Fruit fly (Drosophila melanogaster) S2 (cell line): ENCODE data around the gene P5CDh2.

Experiments
- CG8478 ChIP-seq: fragments of >200 bp; optimal IDR thresholded peaks from 2 replicates; lab custom pipeline; 2018
- CTCF ChIP-seq, 2 experiments: fragments of >200 bp; optimal IDR thresholded peaks; 2 replicates each; lab custom pipeline; 2018

Gene P5CDh2

dm6 chr3R:21839636-21840035 lies 38.1 kb upstream of the P5CDh2 start:
- TF ChIP-seq CG8478 (lab: Kevin White, UChicago) (no peak), CTCF (optimal IDR thresholded peaks at IDR 0.05; lab: Kevin White, UChicago) (no peak)

dm6 chr3R:21840432-21840831 lies 37.3 kb upstream of the P5CDh2 start:
- TF ChIP-seq CTCF (optimal IDR thresholded peaks at IDR 0.05; lab: Kevin White, UChicago) (no peak), CG8478 (lab: Kevin White, UChicago) (no peak)

- TF ChIP-seq CTCF (optimal IDR thresholded peaks at IDR 0.05; lab: Kevin White, UChicago) (no peak), CG8478 (lab: Kevin White, UChicago) (no peak)
These were observed 36.0 kb upstream of the P5CDh2 start for dm6 chr3R:21841474-21842376.

dm6 chr3R:21843665-21844064 lies 34.1 kb upstream of the P5CDh2 start, which contains the start of gene Gr93b:
Gene Gr93b (minus strand): TSS chr3R:21843765.
- TF ChIP-seq CG8478 (lab: Kevin White, UChicago) (no peak), CTCF (optimal IDR thresholded peaks at IDR 0.05; lab: Kevin White, UChicago) (no peak)

dm6 chr3R:21845165-21845564 lies 32.6 kb upstream of the P5CDh2 start, which contains the start of gene Gr93c:
Gene Gr93c (minus strand): TSS chr3R:21845265.
- no peak for TF ChIP-seq CG8478 (lab: Kevin White, UChicago)
- no peak for TF ChIP-seq CTCF (optimal IDR thresholded peaks at IDR 0.05; lab: Kevin White, UChicago)

DNA sequence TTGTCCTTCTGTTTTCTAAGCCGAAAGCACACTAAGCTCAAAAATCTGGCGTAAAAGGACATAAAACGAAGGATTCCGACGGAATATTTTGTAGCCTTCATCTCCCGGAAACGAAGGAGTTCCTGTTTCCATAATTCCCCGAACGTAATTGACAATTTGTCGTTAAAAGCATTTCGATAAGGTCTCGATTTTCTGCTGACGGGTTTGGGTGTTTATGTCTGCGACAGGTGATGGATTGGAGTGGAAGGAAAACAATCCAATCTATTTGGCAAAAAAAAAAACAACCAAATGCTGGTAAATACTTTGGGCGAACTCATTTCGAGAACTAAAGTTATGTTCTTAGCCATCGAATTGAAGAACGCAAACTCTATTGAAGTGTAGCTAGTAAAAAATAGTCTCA lies 31.2 kb upstream of the P5CDh2 start, which contains the start of gene Gr93d:
Gene Gr93d, minus strand, starts transcription at position 101 of the 400 bp plus-strand sequence.
- TF ChIP-seq CG8478 (lab: Kevin White, UChicago) (no peak), CTCF (optimal IDR thresholded peaks at IDR 0.05; lab: Kevin White, UChicago) (no peak)

dm6 chr3R:21847438-21847837 lies 30.3 kb upstream of the P5CDh2 start:
- no peak for TF ChIP-seq CG8478 (lab: Kevin White, UChicago)
- no peak for TF ChIP-seq CTCF (optimal IDR thresholded peaks at IDR 0.05; lab: Kevin White, UChicago)

dm6 chr3R:21848271-21848670 lies 29.5 kb upstream of the P5CDh2 start:
- TF ChIP-seq CG8478 (lab: Kevin White, UChicago): no peak
- no peak for TF ChIP-seq CTCF (optimal IDR thresholded peaks at IDR 0.05; lab: Kevin White, UChicago)

- no peak for TF ChIP-seq CTCF (optimal IDR thresholded peaks at IDR 0.05; lab: Kevin White, UChicago)
- no peak for TF ChIP-seq CG8478 (lab: Kevin White, UChicago)
These were observed 28.7 kb upstream of the P5CDh2 start for dm6 chr3R:21848987-21849442.

dm6 chr3R:21849988-21850460 lies 27.7 kb upstream of the P5CDh2 start:
- TF ChIP-seq CG8478 (lab: Kevin White, UChicago) (no peak), CTCF (optimal IDR thresholded peaks at IDR 0.05; lab: Kevin White, UChicago) (peak in 1 of 2 experiments; percentile 6)

- no peak for TF ChIP-seq CG8478 (lab: Kevin White, UChicago)
- TF ChIP-seq CTCF (optimal IDR thresholded peaks at IDR 0.05; lab: Kevin White, UChicago): no peak
These were observed 25.9 kb upstream of the P5CDh2 start for dm6 chr3R:21851592-21852578.

DNA sequence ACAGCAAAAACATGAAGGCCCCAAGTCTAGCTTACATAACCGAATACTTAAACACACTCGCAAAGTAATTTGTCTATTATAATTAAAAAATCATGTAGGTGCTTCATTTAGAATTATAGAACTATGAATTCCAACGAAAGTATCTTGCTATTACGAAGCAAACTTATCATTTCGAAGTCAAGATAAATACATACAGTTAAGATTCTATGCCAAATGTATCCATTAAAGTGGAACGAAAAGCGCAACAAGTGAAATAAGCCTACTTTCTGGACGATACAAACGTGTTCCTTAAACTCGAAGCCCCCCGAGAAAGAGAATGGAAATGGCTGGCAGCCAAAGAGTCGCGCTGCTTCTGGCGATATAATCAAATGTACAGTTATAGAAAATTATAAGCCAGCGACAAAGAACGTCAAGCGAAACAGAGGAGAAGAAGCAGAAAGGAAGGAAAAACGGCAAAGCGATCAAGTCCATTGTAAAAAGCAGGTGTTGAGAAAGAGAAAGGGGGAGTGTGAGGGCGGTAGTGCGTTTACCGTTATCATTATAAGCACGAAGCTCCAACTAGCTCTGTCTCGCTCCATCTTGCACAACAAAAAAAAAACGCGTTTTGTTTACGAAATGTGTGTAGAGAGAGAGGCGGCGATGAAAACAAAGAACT lies 25.0 kb upstream of the P5CDh2 start:
- no peak for TF ChIP-seq CG8478 (lab: Kevin White, UChicago)
- no peak for TF ChIP-seq CTCF (optimal IDR thresholded peaks at IDR 0.05; lab: Kevin White, UChicago)

- TF ChIP-seq CG8478 (lab: Kevin White, UChicago) (no peak), CTCF (optimal IDR thresholded peaks at IDR 0.05; lab: Kevin White, UChicago) (no peak)
These were observed 23.8 kb upstream of the P5CDh2 start for dm6 chr3R:21853618-21854573.
